Worm (Caenorhabditis elegans): ENCODE measurements around the gene cpar-1.

The cpar-1 gene

ce11 chrIII:9453962-9454361, 20.1 kb downstream of the cpar-1 start, which contains the start of gene F54C8.7:
Gene F54C8.7, minus strand, starts transcription at chrIII:9454062.
- no peak for TF ChIP-seq C08G9.2 (tag; optimal IDR thresholded peaks at IDR 0.05)
- TF ChIP-seq pat-9 (tag; optimal IDR thresholded peaks at IDR 0.05), result no peak
- TF ChIP-seq ceh-30 (tag; optimal IDR thresholded peaks at IDR 0.05), result no peak
- no peak for TF ChIP-seq unc-42 (tag; optimal IDR thresholded peaks at IDR 0.05)
- no peak for TF ChIP-seq pha-4 (tag; optimal IDR thresholded peaks at IDR 0.05)
- TF ChIP-seq ceh-6 (GFP tag; optimal IDR thresholded peaks at IDR 0.05), result no peak
- TF ChIP-seq T23F11.4 (GFP tag; optimal IDR thresholded peaks at IDR 0.05), result no peak
- no peak for TF ChIP-seq unc-55 (GFP tag; optimal IDR thresholded peaks at IDR 0.05)

ce11 chrIII:9454730-9455129, 20.9 kb downstream of the cpar-1 start:
- no peak for TF ChIP-seq npax-4 (tag; optimal IDR thresholded peaks at IDR 0.05)
- TF ChIP-seq odd-2 (tag; optimal IDR thresholded peaks at IDR 0.05), result no peak
- TF ChIP-seq rnt-1 (tag; optimal IDR thresholded peaks at IDR 0.05), result no peak
- TF ChIP-seq ceh-14 (tag; optimal IDR thresholded peaks at IDR 0.05), result no peak
- TF ChIP-seq ceh-30 (tag; optimal IDR thresholded peaks at IDR 0.05), result no peak
- no peak for TF ChIP-seq ztf-16 (tag; optimal IDR thresholded peaks at IDR 0.05)
- no peak for TF ChIP-seq unc-86 (tag; optimal IDR thresholded peaks at IDR 0.05)
- TF ChIP-seq sdc-2 (tag; optimal IDR thresholded peaks at IDR 0.05), result no peak
- TF ChIP-seq elt-2 (tag; optimal IDR thresholded peaks at IDR 0.05), result no peak
- no peak for TF ChIP-seq hlh-30 (tag; optimal IDR thresholded peaks at IDR 0.05; ENCODE audit: insufficient read depth)
- TF ChIP-seq nhr-232 (tag; optimal IDR thresholded peaks at IDR 0.05), result no peak
- no peak for TF ChIP-seq C08G9.2 (tag; optimal IDR thresholded peaks at IDR 0.05)
- no peak for TF ChIP-seq ceh-9 (tag; optimal IDR thresholded peaks at IDR 0.05)
- no peak for TF ChIP-seq hlh-13 (GFP tag; optimal IDR thresholded peaks at IDR 0.05)

- TF ChIP-seq mec-3 (tag; optimal IDR thresholded peaks at IDR 0.05; ENCODE audit: borderline replicate concordance) (no peak), hlh-6 (tag; optimal IDR thresholded peaks at IDR 0.05) (no peak), ceh-9 (tag; optimal IDR thresholded peaks at IDR 0.05) (no peak), nhr-11 (tag; optimal IDR thresholded peaks at IDR 0.05) (no peak), gmeb-2 (tag; optimal IDR thresholded peaks at IDR 0.05) (no peak), C08G9.2 (tag; optimal IDR thresholded peaks at IDR 0.05) (no peak), hlh-30 (tag; optimal IDR thresholded peaks at IDR 0.05; ENCODE audit: insufficient read depth) (peak; percentile 83), zip-5 (tag; optimal IDR thresholded peaks at IDR 0.05) (no peak), dmd-4 (tag; optimal IDR thresholded peaks at IDR 0.05; ENCODE audit: borderline replicate concordance) (no peak), fax-1 (tag; optimal IDR thresholded peaks at IDR 0.05) (no peak), nhr-232 (tag; optimal IDR thresholded peaks at IDR 0.05) (no peak), ets-4 (tag; optimal IDR thresholded peaks at IDR 0.05) (peak; percentile 22), ahr-1 (tag; optimal IDR thresholded peaks at IDR 0.05) (no peak), unc-86 (tag; optimal IDR thresholded peaks at IDR 0.05) (no peak), fkh-6 (tag; optimal IDR thresholded peaks at IDR 0.05) (no peak), pqm-1 (tag; optimal IDR thresholded peaks at IDR 0.05) (peak; percentile 38), K02D7.2 (tag; optimal IDR thresholded peaks at IDR 0.05) (no peak), tbx-2 (tag; optimal IDR thresholded peaks at IDR 0.05) (peak; percentile 58), ztf-16 (tag; optimal IDR thresholded peaks at IDR 0.05) (no peak), pha-4 (tag; optimal IDR thresholded peaks at IDR 0.05) (no peak), ama-1 (optimal IDR thresholded peaks at IDR 0.05) (no peak), T23F11.4 (GFP tag; optimal IDR thresholded peaks at IDR 0.05) (no peak), ttx-3 (tag; optimal IDR thresholded peaks at IDR 0.05) (no peak), C38D4.7 (GFP tag; optimal IDR thresholded peaks at IDR 0.05) (no peak), K09A11.1 (tag; optimal IDR thresholded peaks at IDR 0.05; ENCODE audit: insufficient read depth) (no peak), pat-9 (tag; optimal IDR thresholded peaks at IDR 0.05) (no peak), lin-11 (tag; optimal IDR thresholded peaks at IDR 0.05) (no peak), che-1 (tag; optimal IDR thresholded peaks at IDR 0.05) (peak; percentile 34), hlh-15 (tag; optimal IDR thresholded peaks at IDR 0.05) (no peak), ceh-31 (tag; optimal IDR thresholded peaks at IDR 0.05) (peak; percentile 45), dve-1 (tag; optimal IDR thresholded peaks at IDR 0.05) (peak; percentile 31), pax-1 (tag; optimal IDR thresholded peaks at IDR 0.05) (no peak), unc-55 (GFP tag; optimal IDR thresholded peaks at IDR 0.05) (peak; percentile 52), ceh-18 (tag; optimal IDR thresholded peaks at IDR 0.05) (peak; percentile 29), ceh-14 (tag; optimal IDR thresholded peaks at IDR 0.05) (no peak), pag-3 (tag; optimal IDR thresholded peaks at IDR 0.05; ENCODE audit: borderline replicate concordance) (no peak), ceh-34 (tag; optimal IDR thresholded peaks at IDR 0.05) (no peak), ceh-19 (GFP tag; optimal IDR thresholded peaks at IDR 0.05) (no peak)
Observed at ce11 chrIII:9455980-9456658, 22.3 kb downstream of the cpar-1 start, which contains the start of the genes rheb-1 and spk-1. Gene rheb-1, minus strand, starts transcription at chrIII:9456030. Gene spk-1, plus strand, starts transcription at chrIII:9456608.

All from whole organism, late embryonic.